Fruit fly (Drosophila melanogaster): ENCODE measurements around the gene CG6026.
A peak's percentile ranks its signal among the peaks of the same experiment; 100 is the strongest.

Gene CG6026

dm6 chr3R:19017318-19018043, 15.9 kb upstream of the CG6026 start (continued):
- TF ChIP-seq CG7372 (GFP tag; IDR thresholded peaks at IDR 0.05): no peak
- no peak for TF ChIP-seq Camta (GFP tag; optimal IDR thresholded peaks at IDR 0.05)
- TF ChIP-seq Mrtf (GFP tag; IDR thresholded peaks at IDR 0.05): no peak
- TF ChIP-seq CG9876 (GFP tag; optimal IDR thresholded peaks at IDR 0.05): no peak
- TF ChIP-seq CG10147 (GFP tag; optimal IDR thresholded peaks at IDR 0.05): no peak
- no peak for TF ChIP-seq croc (GFP tag; conservative IDR thresholded peaks at IDR 0.05)
- no peak for TF ChIP-seq CG15601 (tag; optimal IDR thresholded peaks at IDR 0.05)
- peak; percentile 47 for TF ChIP-seq Rfx (GFP tag; IDR thresholded peaks at IDR 0.05)
- TF ChIP-seq CG17568 (GFP tag; optimal IDR thresholded peaks at IDR 0.05): no peak
- TF ChIP-seq row (GFP tag; IDR thresholded peaks at IDR 0.05): peak; percentile 42; the same call in 2 of the 3 replicates
- TF ChIP-seq ewg (GFP tag; optimal IDR thresholded peaks at IDR 0.05): peak; percentile 95
- TF ChIP-seq CG6683 (GFP tag; optimal IDR thresholded peaks at IDR 0.05): no peak
- TF ChIP-seq Abd-B (GFP tag; optimal IDR thresholded peaks at IDR 0.05): no peak
- no peak for TF ChIP-seq sisA (GFP tag; IDR thresholded peaks at IDR 0.05)
- TF ChIP-seq CG17912 (GFP tag; optimal IDR thresholded peaks at IDR 0.05): no peak
- no peak for TF ChIP-seq Dad (GFP tag; optimal IDR thresholded peaks at IDR 0.05)
- TF ChIP-seq CG11456 (GFP tag; IDR thresholded peaks at IDR 0.05): no peak
- no peak for TF ChIP-seq ac (GFP tag; optimal IDR thresholded peaks at IDR 0.05)
- no peak for TF ChIP-seq CG12769 (tag; optimal IDR thresholded peaks at IDR 0.05)
- no peak for TF ChIP-seq CG6654 (GFP tag; optimal IDR thresholded peaks at IDR 0.05)
- no peak for TF ChIP-seq Dfd (GFP tag; optimal IDR thresholded peaks at IDR 0.05)
- peak; percentile 51; the same call in 2 of the 3 replicates for TF ChIP-seq sr (GFP tag; IDR thresholded peaks at IDR 0.05)
- no peak for TF ChIP-seq CG17328 (GFP tag; IDR thresholded peaks at IDR 0.05)
- peak; percentile 85 for TF ChIP-seq CTCF (GFP tag; optimal IDR thresholded peaks at IDR 0.05)
- TF ChIP-seq CG14965 (GFP tag; optimal IDR thresholded peaks at IDR 0.05; ENCODE audit: borderline replicate concordance): no peak
- TF ChIP-seq al (GFP tag; IDR thresholded peaks at IDR 0.05): no peak
- no peak for TF ChIP-seq H15 (GFP tag; IDR thresholded peaks at IDR 0.05)
- no peak for TF ChIP-seq CG2129 (GFP tag; IDR thresholded peaks at IDR 0.05; ENCODE audit: partially characterized antibody)
- TF ChIP-seq fd3F (GFP tag; optimal IDR thresholded peaks at IDR 0.05): no peak
- no peak for TF ChIP-seq dati (GFP tag; IDR thresholded peaks at IDR 0.05)
- no peak for TF ChIP-seq bab2 (GFP tag; optimal IDR thresholded peaks at IDR 0.05)
- no peak for TF ChIP-seq Mes4 (GFP tag; optimal IDR thresholded peaks at IDR 0.05)
- no peak for TF ChIP-seq CG17186 (GFP tag; optimal IDR thresholded peaks at IDR 0.05)
- TF ChIP-seq CG5953 (GFP tag; IDR thresholded peaks at IDR 0.05): no peak
- TF ChIP-seq CG7987 (GFP tag; optimal IDR thresholded peaks at IDR 0.05): no peak
- TF ChIP-seq nmo (GFP tag; optimal IDR thresholded peaks at IDR 0.05): no peak
- no peak for TF ChIP-seq Usf (GFP tag; optimal IDR thresholded peaks at IDR 0.05)
- no peak for TF ChIP-seq sc (optimal IDR thresholded peaks at IDR 0.05)
- TF ChIP-seq sc (GFP tag; optimal IDR thresholded peaks at IDR 0.05): no peak
- no peak for TF ChIP-seq CG8924 (tag; optimal IDR thresholded peaks at IDR 0.05)
- no peak for TF ChIP-seq TFAM (GFP tag; optimal IDR thresholded peaks at IDR 0.05)
- no peak for TF ChIP-seq PHDP (tag; optimal IDR thresholded peaks at IDR 0.05)
- TF ChIP-seq Sox102F (GFP tag; optimal IDR thresholded peaks at IDR 0.05): no peak
- TF ChIP-seq ab (GFP tag; optimal IDR thresholded peaks at IDR 0.05): no peak
- no peak for TF ChIP-seq CG4707 (GFP tag; optimal IDR thresholded peaks at IDR 0.05)
- no peak for TF ChIP-seq CG15011 (GFP tag; optimal IDR thresholded peaks at IDR 0.05)
- no peak for TF ChIP-seq Blimp-1 (GFP tag; optimal IDR thresholded peaks at IDR 0.05)
- no peak for TF ChIP-seq twi (tag; optimal IDR thresholded peaks at IDR 0.05)
- no peak for TF ChIP-seq CG4730 (GFP tag; IDR thresholded peaks at IDR 0.05)
- TF ChIP-seq exex (tag; optimal IDR thresholded peaks at IDR 0.05): no peak
- TF ChIP-seq Hsf (GFP tag; optimal IDR thresholded peaks at IDR 0.05): no peak
